Worm (Caenorhabditis elegans) whole organism, L3 larva: ENCODE results near the gene F44E7.3.

Source experiments
- ceh-28 ChIP-seq: fragments of 150-350 bp; optimal IDR thresholded peaks from 2 replicates; lab custom pipeline; 2014; ENCODE audit warnings: missing biosample characterization, missing genetic modification reagents, missing genetic modification characterization
- ceh-82 ChIP-seq: fragments of 150-350 bp; optimal IDR thresholded peaks from 2 replicates; lab custom pipeline; 2014; ENCODE audit warnings: missing biosample characterization, missing genetic modification characterization
- elt-2 ChIP-seq: sonication (generic microtip); optimal IDR thresholded peaks from 2 replicates; lab custom pipeline; 2016; ENCODE audit warnings: missing genetic modification reagents, mild to moderate bottlenecking, missing genetic modification characterization, missing compliant biosample characterization
- elt-3 ChIP-seq, 3 experiments: fragments of 150-350 bp in 1 of 3; sonication (generic microtip) in 2 of 3; optimal IDR thresholded peaks; 2 replicates in 2 of 3; 4 replicates in 1 of 3; lab custom pipeline; 2014 to 2017; ENCODE audit warnings: missing biosample characterization in 3 of 3, missing genetic modification characterization in 3 of 3
- fos-1 ChIP-seq: fragments of 150-350 bp; optimal IDR thresholded peaks from 2 replicates; lab custom pipeline; 2014; ENCODE audit warnings: missing biosample characterization, missing genetic modification characterization
- lin-15B ChIP-seq: fragments of 150-350 bp; optimal IDR thresholded peaks from 2 replicates; lab custom pipeline; 2014; ENCODE audit warnings: missing biosample characterization, missing genetic modification characterization
- lin-39 ChIP-seq: fragments of 150-350 bp; optimal IDR thresholded peaks from 2 replicates; lab custom pipeline; 2018; ENCODE audit warnings: missing biosample characterization, missing genetic modification reagents, missing genetic modification characterization
- pha-4 ChIP-seq: fragments of 150-350 bp; optimal IDR thresholded peaks from 2 replicates; lab custom pipeline; 2014; ENCODE audit warnings: missing biosample characterization, missing genetic modification reagents, missing genetic modification characterization
- unc-62 ChIP-seq: fragments of 150-350 bp; sonication (generic microtip); optimal IDR thresholded peaks from 4 replicates; lab custom pipeline; 2014; ENCODE audit warnings: missing biosample characterization, missing genetic modification reagents, missing genetic modification characterization
- ztf-11 ChIP-seq: fragments of 150-350 bp; optimal IDR thresholded peaks from 2 replicates; lab custom pipeline; 2014; ENCODE audit warnings: missing biosample characterization, missing genetic modification characterization

- no peak for TF ChIP-seq lin-39
- TF ChIP-seq elt-2 (tag; lab: Kevin White, UChicago) = no peak
- TF ChIP-seq pha-4 (tag; lab: Kevin White, UChicago) = no peak
- TF ChIP-seq ceh-28 = no peak
- no peak for TF ChIP-seq elt-3 (tag; optimal IDR thresholded peaks at IDR 0.05; lab: Kevin White, UChicago)
- no peak for TF ChIP-seq fos-1 (tag; lab: Kevin White, UChicago)
- no peak for TF ChIP-seq lin-15B (tag; lab: Kevin White, UChicago)
- no peak for TF ChIP-seq ztf-11 (tag; lab: Kevin White, UChicago)
- TF ChIP-seq ceh-82 = no peak
- no peak for TF ChIP-seq unc-62 (GFP tag; lab: Kevin White, UChicago)
Observed at ce11 chrV:5726463-5726862, 45.3 kb upstream of the F44E7.3 start, which contains the start of gene K09H11.4.
